Worm (Caenorhabditis elegans): Measurements from ENCODE around the gene irld-11.

The irld-11 gene

ce11 chrV:1607790-1608189 is 47.2 kb upstream of the irld-11 start, which contains the start of gene nhr-178 (continued):
- TF ChIP-seq mep-1 (tag; optimal IDR thresholded peaks at IDR 0.05) (peak; percentile 33), mxl-2 (GFP tag; conservative IDR thresholded peaks at IDR 0.05) (no peak), ctbp-1 (GFP tag; IDR thresholded peaks at IDR 0.05) (no peak), snpc-1.2 (GFP tag; IDR thresholded peaks at IDR 0.05) (no peak), nhr-102 (tag; optimal IDR thresholded peaks at IDR 0.05) (peak; percentile 96), zag-1 (tag; optimal IDR thresholded peaks at IDR 0.05) (no peak), skn-1 (tag; optimal IDR thresholded peaks at IDR 0.05) (no peak), snpc-4 (tag; optimal IDR thresholded peaks at IDR 0.05) (no peak), lin-1 (GFP tag; IDR thresholded peaks at IDR 0.05) (peak; percentile 65), dve-1 (tag; optimal IDR thresholded peaks at IDR 0.05; ENCODE audit: insufficient read depth) (peak; percentile 85), arid-1 (GFP tag; conservative IDR thresholded peaks at IDR 0.05) (no peak), lin-13 (GFP tag; optimal IDR thresholded peaks at IDR 0.05) (no peak), ces-1 (GFP tag; optimal IDR thresholded peaks at IDR 0.05) (no peak), mxl-3 (GFP tag; optimal IDR thresholded peaks at IDR 0.05) (peak; percentile 49), unc-62 (GFP tag; optimal IDR thresholded peaks at IDR 0.05 in 1 of 2) (no peak), unc-62 (tag; optimal IDR thresholded peaks at IDR 0.05) (no peak), F49E8.2 (tag; optimal IDR thresholded peaks at IDR 0.05; ENCODE audit: borderline replicate concordance) (no peak), lim-7 (GFP tag; IDR thresholded peaks at IDR 0.05) (no peak), mdl-1 (tag; optimal IDR thresholded peaks at IDR 0.05) (peak in 1 of 2 experiments; percentile 45), pha-4 (GFP tag; IDR thresholded peaks at IDR 0.05) (no peak), pha-4 (tag; optimal IDR thresholded peaks at IDR 0.05) (no peak), jun-1 (tag; optimal IDR thresholded peaks at IDR 0.05) (no peak), ceh-44 (GFP tag; IDR thresholded peaks at IDR 0.05) (no peak), lin-15B (tag; optimal IDR thresholded peaks at IDR 0.05) (no peak), Y105C5A.15 (GFP tag; IDR thresholded peaks at IDR 0.05) (no peak), fos-1 (tag; optimal IDR thresholded peaks at IDR 0.05) (no peak), unc-130 (GFP tag; optimal IDR thresholded peaks at IDR 0.05) (no peak), nhr-41 (GFP tag; IDR thresholded peaks at IDR 0.05) (no peak), hmg-1.1 (GFP tag; IDR thresholded peaks at IDR 0.05) (no peak), hlh-30 (tag; optimal IDR thresholded peaks at IDR 0.05; ENCODE audit: insufficient read depth) (peak; percentile 23), F10B5.3 (tag; optimal IDR thresholded peaks at IDR 0.05) (no peak), lin-38 (GFP tag; IDR thresholded peaks at IDR 0.05) (no peak), hif-1 (tag; optimal IDR thresholded peaks at IDR 0.05) (no peak), ceh-20 (GFP tag; IDR thresholded peaks at IDR 0.05) (no peak), ama-1 (optimal IDR thresholded peaks at IDR 0.05) (no peak), nhr-77 (tag; optimal IDR thresholded peaks at IDR 0.05) (peak; percentile 99)

ce11 chrV:1610097-1610496 is 44.8 kb upstream of the irld-11 start, which contains the start of gene nhr-177:
TSS of gene nhr-177 (plus strand) at chrV:1610263.
- TF ChIP-seq unc-39 (tag; optimal IDR thresholded peaks at IDR 0.05), result no peak
- no peak for TF ChIP-seq daf-16 (GFP tag; optimal IDR thresholded peaks at IDR 0.05)
- TF ChIP-seq daf-16 (tag; optimal IDR thresholded peaks at IDR 0.05), result peak; percentile 81
- no peak for TF ChIP-seq mes-2 (tag; optimal IDR thresholded peaks at IDR 0.05; ENCODE audit: poor library complexity, severe bottlenecking)
- TF ChIP-seq T26A8.4 (GFP tag; IDR thresholded peaks at IDR 0.05), result no peak
- TF ChIP-seq zip-2 (tag; optimal IDR thresholded peaks at IDR 0.05), result no peak
- TF ChIP-seq ztf-11 (tag; optimal IDR thresholded peaks at IDR 0.05), result no peak
- no peak for TF ChIP-seq zag-1 (tag; optimal IDR thresholded peaks at IDR 0.05)
- TF ChIP-seq set-16 (GFP tag; IDR thresholded peaks at IDR 0.05), result no peak
- TF ChIP-seq lin-15B (tag; optimal IDR thresholded peaks at IDR 0.05), result no peak
- TF ChIP-seq snpc-1.2 (GFP tag; IDR thresholded peaks at IDR 0.05), result no peak
- no peak for TF ChIP-seq ceh-32 (tag; optimal IDR thresholded peaks at IDR 0.05; ENCODE audit: poor library complexity)
- no peak for TF ChIP-seq hmg-1.1 (GFP tag; IDR thresholded peaks at IDR 0.05)
- peak; percentile 63 for TF ChIP-seq dmd-6 (GFP tag; IDR thresholded peaks at IDR 0.05)
- no peak for TF ChIP-seq spr-3 (GFP tag; optimal IDR thresholded peaks at IDR 0.05)
- TF ChIP-seq ces-1 (GFP tag; optimal IDR thresholded peaks at IDR 0.05), result no peak
- peak; percentile 15 for TF ChIP-seq mxl-3 (GFP tag; optimal IDR thresholded peaks at IDR 0.05)
- no peak for TF ChIP-seq T20F7.1 (GFP tag; optimal IDR thresholded peaks at IDR 0.05)
- peak; percentile 56; the same call in 1 of the 2 replicates for TF ChIP-seq php-3 (GFP tag; IDR thresholded peaks at IDR 0.05)
- TF ChIP-seq F49E8.2 (tag; optimal IDR thresholded peaks at IDR 0.05; ENCODE audit: borderline replicate concordance), result no peak
- TF ChIP-seq hif-1 (tag; optimal IDR thresholded peaks at IDR 0.05), result no peak
- TF ChIP-seq mdl-1 (tag; optimal IDR thresholded peaks at IDR 0.05), result no peak
- TF ChIP-seq lin-29 (GFP tag; IDR thresholded peaks at IDR 0.05), result no peak
- TF ChIP-seq nhr-10 (tag; optimal IDR thresholded peaks at IDR 0.05), result no peak
- no peak for TF ChIP-seq mxl-2 (GFP tag; conservative IDR thresholded peaks at IDR 0.05)
- no peak for TF ChIP-seq F10B5.3 (tag; optimal IDR thresholded peaks at IDR 0.05)
